Worm (Caenorhabditis elegans) whole organism, young adult: ENCODE results near the gene W10G11.3.
A peak's percentile ranks its signal among the peaks of the same experiment; 100 is the strongest.

Source experiments
- B0261.1 ChIP-seq: sonication (generic microtip); optimal IDR thresholded peaks from 2 replicates; lab custom pipeline; 2016; ENCODE audit warnings: mild to moderate bottlenecking, missing genetic modification characterization, moderate library complexity, missing compliant biosample characterization
- C17E4.6 ChIP-seq: fragments of 200-800 bp; sonication (Bioruptor generic); IDR thresholded peaks from 2 replicates; pipeline ENCODE4 v1.3.6; 2022; ENCODE audit warnings: missing genetic modification reagents, missing genetic modification characterization, missing compliant biosample characterization
- F10E7.11 ChIP-seq: sonication (generic microtip); optimal IDR thresholded peaks from 2 replicates; lab custom pipeline; 2017; ENCODE audit warnings: mild to moderate bottlenecking, missing genetic modification characterization, moderate library complexity, missing compliant biosample characterization
- F37B4.10 ChIP-seq: fragments of 200-800 bp; sonication (Bioruptor generic); IDR thresholded peaks from 2 replicates; pipeline ENCODE4 v1.3.6; 2022; ENCODE audit warnings: missing genetic modification characterization, missing compliant biosample characterization
- Y53F4B.3 ChIP-seq: fragments of 200-800 bp; sonication (Bioruptor generic); IDR thresholded peaks from 2 replicates; pipeline ENCODE4 v1.3.6; 2022; ENCODE audit warnings: missing genetic modification reagents, missing genetic modification characterization, missing compliant biosample characterization
- ZK185.1 ChIP-seq: sonication (generic microtip); optimal IDR thresholded peaks from 2 replicates; lab custom pipeline; 2016; ENCODE audit warnings: mild to moderate bottlenecking, missing genetic modification characterization, missing compliant biosample characterization; ENCODE audit not compliant: poor library complexity, severe bottlenecking
- ama-1 ChIP-seq, 3 experiments: fragments of 150-350 bp in 1 of 3; sonication (generic microtip) in 2 of 3; optimal IDR thresholded peaks; 2 replicates each; lab custom pipeline; 2014 to 2018; ENCODE audit warnings: missing biosample characterization in 2 of 3, missing genetic modification characterization in 2 of 3, missing genetic modification reagents in 2 of 3
- atf-7 ChIP-seq: sonication (generic microtip); optimal IDR thresholded peaks from 2 replicates; lab custom pipeline; 2017; ENCODE audit warnings: mild to moderate bottlenecking, missing genetic modification characterization, missing compliant biosample characterization
- athp-1 ChIP-seq: sonication (generic microtip); optimal IDR thresholded peaks from 2 replicates; lab custom pipeline; 2017; ENCODE audit warnings: mild to moderate bottlenecking, missing genetic modification characterization, missing compliant biosample characterization
- attf-3 ChIP-seq: fragments of 200-800 bp; sonication (Bioruptor generic); conservative IDR thresholded peaks from 2 replicates; pipeline ENCODE4 v1.3.6; 2022; ENCODE audit warnings: missing genetic modification reagents, missing genetic modification characterization, missing compliant biosample characterization
- bed-2 ChIP-seq: fragments of 200-800 bp; sonication (Bioruptor generic); IDR thresholded peaks from 2 replicates; pipeline ENCODE4 v1.3.6; 2022; ENCODE audit warnings: missing genetic modification reagents, missing genetic modification characterization, missing compliant biosample characterization
- cebp-1 ChIP-seq, 2 experiments: fragments of 200-800 bp in 1 of 2; sonication (Bioruptor generic) in 1 of 2; sonication (generic microtip) in 1 of 2; IDR thresholded peaks in 1 of 2; optimal IDR thresholded peaks in 1 of 2; 2 replicates each; pipeline versions ENCODE4 v1.3.6 to Lab custom; 2017 to 2022; ENCODE audit warnings: missing compliant biosample characterization in 2 of 2, missing genetic modification characterization in 2 of 2, mild to moderate bottlenecking in 1 of 2, missing genetic modification reagents in 1 of 2, moderate library complexity in 1 of 2
- cebp-2 ChIP-seq: fragments of 200-800 bp; sonication (Bioruptor generic); IDR thresholded peaks from 2 replicates; pipeline ENCODE4 v1.3.6; 2022; ENCODE audit warnings: missing genetic modification characterization, missing compliant biosample characterization
- ceh-100 ChIP-seq: fragments of 200-800 bp; sonication (Bioruptor generic); IDR thresholded peaks from 2 replicates; pipeline ENCODE4 v1.3.6; 2022; ENCODE audit warnings: missing genetic modification reagents, missing genetic modification characterization, missing compliant biosample characterization
- ceh-27 ChIP-seq: fragments of 200-800 bp; sonication (Bioruptor generic); optimal IDR thresholded peaks from 2 replicates; lab custom pipeline; 2018; ENCODE audit warnings: mild to moderate bottlenecking, missing genetic modification characterization, moderate library complexity, missing compliant biosample characterization
- ceh-58 ChIP-seq: fragments of 200-800 bp; sonication (Bioruptor generic); IDR thresholded peaks from 2 replicates; pipeline ENCODE4 v1.3.6; 2022; ENCODE audit warnings: missing genetic modification characterization, missing compliant biosample characterization
- dox-1 ChIP-seq: fragments of 200-800 bp; sonication (Bioruptor generic); IDR thresholded peaks from 2 replicates; pipeline ENCODE4 v1.3.6; 2022; ENCODE audit warnings: missing genetic modification reagents, missing genetic modification characterization, missing compliant biosample characterization
- dpff-1 ChIP-seq: sonication (generic microtip); optimal IDR thresholded peaks from 2 replicates; lab custom pipeline; 2017; ENCODE audit warnings: mild to moderate bottlenecking, missing genetic modification characterization, missing compliant biosample characterization
- dpl-1 ChIP-seq: fragments of 150-350 bp; optimal IDR thresholded peaks from 2 replicates; lab custom pipeline; 2014; ENCODE audit warnings: missing biosample characterization, missing genetic modification reagents, missing genetic modification characterization
- egrh-3 ChIP-seq: fragments of 200-800 bp; sonication (Bioruptor generic); IDR thresholded peaks from 2 replicates; pipeline ENCODE4 v1.3.6; 2022; ENCODE audit warnings: missing genetic modification reagents, missing genetic modification characterization, missing compliant biosample characterization
- ekl-4 ChIP-seq: fragments of 200-800 bp; sonication (Bioruptor generic); IDR thresholded peaks from 2 replicates; pipeline ENCODE4 v1.3.6; 2022; ENCODE audit warnings: missing genetic modification reagents, missing genetic modification characterization, missing compliant biosample characterization
- ets-4 ChIP-seq: fragments of 200-800 bp; sonication (Bioruptor generic); optimal IDR thresholded peaks from 2 replicates; lab custom pipeline; 2018; ENCODE audit warnings: mild to moderate bottlenecking, missing genetic modification characterization, missing compliant biosample characterization
- gei-17 ChIP-seq: fragments of 200-800 bp; sonication (Bioruptor generic); optimal IDR thresholded peaks from 2 replicates; lab custom pipeline; 2018; ENCODE audit warnings: mild to moderate bottlenecking, missing genetic modification characterization, missing compliant biosample characterization
- hmg-1.2 ChIP-seq: fragments of 200-800 bp; sonication (Bioruptor generic); IDR thresholded peaks from 2 replicates; pipeline ENCODE4 v1.3.6; 2022; ENCODE audit warnings: missing genetic modification reagents, missing genetic modification characterization, missing compliant biosample characterization
- hmg-20 ChIP-seq: fragments of 200-800 bp; sonication (Bioruptor generic); IDR thresholded peaks from 2 replicates; pipeline ENCODE4 v1.3.6; 2022; ENCODE audit warnings: missing genetic modification reagents, missing genetic modification characterization, missing compliant biosample characterization
- hrde-1 ChIP-seq: sonication (generic microtip); optimal IDR thresholded peaks from 2 replicates; lab custom pipeline; 2016; ENCODE audit warnings: missing genetic modification characterization, mild to moderate bottlenecking, missing compliant biosample characterization, moderate library complexity, missing genotype, missing genetic modification reagents, borderline replicate concordance
- let-526 ChIP-seq: fragments of 200-800 bp; sonication (Bioruptor generic); IDR thresholded peaks from 2 replicates; pipeline ENCODE4 v1.3.6; 2022; ENCODE audit warnings: missing genetic modification reagents, missing genetic modification characterization, missing compliant biosample characterization
- let-607 ChIP-seq, 2 experiments: fragments of 200-800 bp in 1 of 2; sonication (Bioruptor generic) in 1 of 2; sonication (generic microtip) in 1 of 2; optimal IDR thresholded peaks; 2 replicates each; lab custom pipeline; 2016 to 2018; ENCODE audit warnings: mild to moderate bottlenecking in 2 of 2, missing compliant biosample characterization in 2 of 2, missing genetic modification characterization in 2 of 2, moderate library complexity in 2 of 2, missing genotype in 1 of 2
- lin-26 ChIP-seq: fragments of 200-800 bp; sonication (Bioruptor generic); IDR thresholded peaks from 2 replicates; pipeline ENCODE4 v1.3.6; 2022; ENCODE audit warnings: missing genetic modification reagents, missing genetic modification characterization, missing compliant biosample characterization
- lin-35 ChIP-seq, 3 experiments: fragments of 150-350 bp in 2 of 3; sonication (generic microtip) in 1 of 3; optimal IDR thresholded peaks; 2 replicates each; lab custom pipeline; 2014 to 2018; ENCODE audit warnings: missing biosample characterization in 3 of 3, missing genetic modification characterization in 3 of 3, missing genetic modification reagents in 3 of 3
- madf-3 ChIP-seq: fragments of 200-800 bp; sonication (Bioruptor generic); IDR thresholded peaks from 2 replicates; pipeline ENCODE4 v1.3.6; 2022; ENCODE audit warnings: missing genetic modification reagents, missing genetic modification characterization, missing compliant biosample characterization
- madf-8 ChIP-seq: fragments of 200-800 bp; sonication (Bioruptor generic); conservative IDR thresholded peaks from 2 replicates; pipeline ENCODE4 v1.3.6; 2022; ENCODE audit warnings: missing genetic modification reagents, missing genetic modification characterization, missing compliant biosample characterization
- mes-4 ChIP-seq: sonication (generic microtip); optimal IDR thresholded peaks from 2 replicates; lab custom pipeline; 2016; ENCODE audit warnings: missing genotype, missing genetic modification characterization, missing compliant biosample characterization
- nfya-1 ChIP-seq: sonication (generic microtip); optimal IDR thresholded peaks from 2 replicates; lab custom pipeline; 2017; ENCODE audit warnings: antibody characterized with exemption, missing compliant biosample characterization, missing genetic modification characterization, borderline replicate concordance; ENCODE audit not compliant: insufficient read depth
- nhr-80 ChIP-seq: sonication (generic microtip); optimal IDR thresholded peaks from 2 replicates; lab custom pipeline; 2016; ENCODE audit warnings: missing genetic modification characterization, missing compliant biosample characterization
- pbrm-1 ChIP-seq: fragments of 200-800 bp; sonication (Bioruptor generic); IDR thresholded peaks from 2 replicates; pipeline ENCODE4 v1.3.6; 2022; ENCODE audit warnings: missing genetic modification reagents, missing genetic modification characterization, missing compliant biosample characterization
- pha-4 ChIP-seq: fragments of 150-350 bp; sonication (generic microtip); optimal IDR thresholded peaks from 2 replicates; lab custom pipeline; 2014; ENCODE audit warnings: missing biosample characterization, missing genetic modification reagents, missing genetic modification characterization
- sea-2 ChIP-seq: fragments of 200-800 bp; sonication (Bioruptor generic); IDR thresholded peaks from 2 replicates; pipeline ENCODE4 v1.3.6; 2022; ENCODE audit warnings: missing genetic modification characterization, missing compliant biosample characterization
- snpc-1.1 ChIP-seq: sonication (generic microtip); optimal IDR thresholded peaks from 2 replicates; lab custom pipeline; 2017; ENCODE audit warnings: missing genetic modification characterization, mild to moderate bottlenecking, missing compliant biosample characterization, antibody characterized with exemption, moderate library complexity, missing genotype, missing genetic modification reagents; ENCODE audit not compliant: insufficient read depth
- snpc-1.3 ChIP-seq: sonication (generic microtip); optimal IDR thresholded peaks from 2 replicates; lab custom pipeline; 2017; ENCODE audit warnings: missing genetic modification characterization, mild to moderate bottlenecking, missing compliant biosample characterization, antibody characterized with exemption, moderate library complexity, missing genotype, missing genetic modification reagents; ENCODE audit not compliant: insufficient read depth
- unc-130 ChIP-seq: sonication (generic microtip); optimal IDR thresholded peaks from 2 replicates; lab custom pipeline; 2016; ENCODE audit warnings: missing genetic modification reagents, missing genetic modification characterization, missing compliant biosample characterization
- ztf-25 ChIP-seq: fragments of 200-800 bp; sonication (Bioruptor generic); IDR thresholded peaks from 2 replicates; pipeline ENCODE4 v1.3.6; 2022; ENCODE audit warnings: missing genetic modification reagents, missing genetic modification characterization, missing compliant biosample characterization
- ztf-3 ChIP-seq: fragments of 200-800 bp; sonication (Bioruptor generic); optimal IDR thresholded peaks from 2 replicates; lab custom pipeline; 2018; ENCODE audit warnings: mild to moderate bottlenecking, missing genetic modification characterization, missing compliant biosample characterization
- ztf-6 ChIP-seq: fragments of 200-800 bp; sonication (Bioruptor generic); IDR thresholded peaks from 2 replicates; pipeline ENCODE4 v1.3.6; 2022; ENCODE audit warnings: missing genetic modification reagents, missing genetic modification characterization, missing compliant biosample characterization

The W10G11.3 gene

ce11 chrII:3520988-3521850, 41.1 kb downstream of the W10G11.3 start, which contains the start of gene W09G10.9 (continued):
- TF ChIP-seq lin-26 (GFP tag; lab: Robert Waterston, UW) (peak; percentile 81), cebp-1 (GFP tag; IDR thresholded peaks at IDR 0.05; lab: Robert Waterston, UW) (no peak), cebp-1 (tag; optimal IDR thresholded peaks at IDR 0.05; lab: Kevin White, UChicago) (peak; percentile 65), ztf-3 (GFP tag; lab: Kevin White, UChicago) (no peak), bed-2 (GFP tag; lab: Robert Waterston, UW) (no peak), ekl-4 (GFP tag; lab: Robert Waterston, UW) (peak; percentile 75), attf-3 (GFP tag; lab: Robert Waterston, UW) (peak; percentile 72), nhr-80 (tag; lab: Kevin White, UChicago) (peak; percentile 12), ama-1 (optimal IDR thresholded peaks at IDR 0.05; lab: Kevin White, UChicago) (no peak), ama-1 (GFP tag; optimal IDR thresholded peaks at IDR 0.05; lab: Kevin White, UChicago) (peak in 1 of 2 experiments; percentile 44), dpl-1 (no peak), gei-17 (GFP tag; lab: Kevin White, UChicago) (no peak), lin-35 (GFP tag; optimal IDR thresholded peaks at IDR 0.05; lab: Kevin White, UChicago) (no peak), hmg-1.2 (GFP tag; lab: Robert Waterston, UW) (peak; percentile 93), ceh-100 (peak; percentile 70), dox-1 (GFP tag; lab: Robert Waterston, UW) (peak; percentile 91), athp-1 (tag; lab: Kevin White, UChicago) (peak; percentile 9), dpff-1 (no peak), let-526 (GFP tag; lab: Robert Waterston, UW) (peak; percentile 58; the same call in 1 of the 2 replicates), atf-7 (tag; lab: Kevin White, UChicago) (peak; percentile 23), ets-4 (GFP tag; lab: Kevin White, UChicago) (no peak), madf-3 (GFP tag; lab: Robert Waterston, UW) (no peak), egrh-3 (GFP tag; lab: Robert Waterston, UW) (peak; percentile 52), sea-2 (no peak), B0261.1 (tag; lab: Kevin White, UChicago) (peak; percentile 84), snpc-1.3 (tag; lab: Kevin White, UChicago) (peak; percentile 52), mes-4 (no peak), madf-8 (GFP tag; lab: Robert Waterston, UW) (no peak; the same call in 1 of the 2 replicates), ztf-25 (GFP tag; lab: Robert Waterston, UW) (peak; percentile 77; the same call in 1 of the 2 replicates), ztf-6 (GFP tag; lab: Robert Waterston, UW) (0 out of 2 replicates have a peak, but pooled peaks have one; percentile 56), Y53F4B.3 (GFP tag; lab: Robert Waterston, UW) (peak; percentile 44; the same call in 1 of the 2 replicates), unc-130 (GFP tag; lab: Kevin White, UChicago) (no peak), snpc-1.1 (tag; lab: Kevin White, UChicago) (peak; percentile 11), pbrm-1 (GFP tag; lab: Robert Waterston, UW) (peak; percentile 91), ZK185.1 (tag; lab: Kevin White, UChicago) (peak; percentile 71), F37B4.10 (GFP tag; lab: Robert Waterston, UW) (no peak), hmg-20 (GFP tag; lab: Robert Waterston, UW) (peak; percentile 76; the same call in 1 of the 2 replicates), C17E4.6 (GFP tag; lab: Robert Waterston, UW) (0 out of 2 replicates have a peak, but pooled peaks have one; percentile 41), let-607 (tag; optimal IDR thresholded peaks at IDR 0.05; lab: Kevin White, UChicago) (no peak), hrde-1 (tag; lab: Kevin White, UChicago) (peak; percentile 4), pha-4 (tag; lab: Kevin White, UChicago) (no peak), cebp-2 (GFP tag; lab: Robert Waterston, UW) (no peak), ceh-58 (0 out of 2 replicates have a peak, but pooled peaks have one; percentile 40), F10E7.11 (tag; lab: Kevin White, UChicago) (no peak), nfya-1 (no peak), ceh-27 (GFP tag; lab: Kevin White, UChicago) (peak; percentile 74)
